Worm (Caenorhabditis elegans) whole organism, L3 larva: Measurements from ENCODE around the gene Y41D4A.1.

Source experiments
- ZK546.5 ChIP-seq: sonication (generic microtip); optimal IDR thresholded peaks from 2 replicates; lab custom pipeline; 2017; ENCODE audit warnings: missing biosample characterization, missing genetic modification characterization
- aly-2 ChIP-seq: fragments of 150-350 bp; optimal IDR thresholded peaks from 2 replicates; lab custom pipeline; 2014; ENCODE audit warnings: missing biosample characterization, missing genetic modification characterization
- ama-1 ChIP-seq: fragments of 150-350 bp; optimal IDR thresholded peaks from 2 replicates; lab custom pipeline; 2018
- ceh-16 ChIP-seq: sonication (generic microtip); optimal IDR thresholded peaks from 2 replicates; lab custom pipeline; 2017; ENCODE audit warnings: missing biosample characterization, missing genetic modification characterization
- ceh-28 ChIP-seq: fragments of 150-350 bp; optimal IDR thresholded peaks from 2 replicates; lab custom pipeline; 2014; ENCODE audit warnings: missing biosample characterization, missing genetic modification reagents, missing genetic modification characterization
- ceh-82 ChIP-seq: fragments of 150-350 bp; optimal IDR thresholded peaks from 2 replicates; lab custom pipeline; 2014; ENCODE audit warnings: missing biosample characterization, missing genetic modification characterization
- ceh-9 ChIP-seq: sonication (generic microtip); optimal IDR thresholded peaks from 2 replicates; lab custom pipeline; 2018; ENCODE audit warnings: missing biosample characterization, missing genetic modification characterization
- daf-12 ChIP-seq: fragments of 150-350 bp; optimal IDR thresholded peaks from 2 replicates; lab custom pipeline; 2014; ENCODE audit warnings: missing biosample characterization, missing genetic modification reagents, missing genetic modification characterization
- egl-27 ChIP-seq: sonication (generic microtip); optimal IDR thresholded peaks from 4 replicates; lab custom pipeline; 2017; ENCODE audit warnings: missing biosample characterization, missing genetic modification reagents, missing genetic modification characterization
- egl-5 ChIP-seq: fragments of 150-350 bp; optimal IDR thresholded peaks from 2 replicates; lab custom pipeline; 2017; ENCODE audit warnings: missing biosample characterization, missing genetic modification reagents, missing genetic modification characterization, inconsistent platforms
- elt-1 ChIP-seq: fragments of 150-350 bp; optimal IDR thresholded peaks from 2 replicates; lab custom pipeline; 2014; ENCODE audit warnings: missing biosample characterization, missing genetic modification characterization
- elt-3 ChIP-seq, 3 experiments: fragments of 150-350 bp in 1 of 3; sonication (generic microtip) in 2 of 3; optimal IDR thresholded peaks; 2 replicates in 2 of 3; 4 replicates in 1 of 3; lab custom pipeline; 2014 to 2017; ENCODE audit warnings: missing biosample characterization in 3 of 3, missing genetic modification characterization in 3 of 3
- fkh-2 ChIP-seq: fragments of 150-350 bp; optimal IDR thresholded peaks from 2 replicates; lab custom pipeline; 2014; ENCODE audit warnings: missing biosample characterization, missing genetic modification reagents, missing genetic modification characterization
- fos-1 ChIP-seq: fragments of 150-350 bp; optimal IDR thresholded peaks from 2 replicates; lab custom pipeline; 2014; ENCODE audit warnings: missing biosample characterization, missing genetic modification characterization
- hmg-11 ChIP-seq: sonication (generic microtip); optimal IDR thresholded peaks from 2 replicates; lab custom pipeline; 2016; ENCODE audit warnings: missing genetic modification characterization, missing compliant biosample characterization
- jun-1 ChIP-seq: fragments of 150-350 bp; optimal IDR thresholded peaks from 2 replicates; lab custom pipeline; 2014; ENCODE audit warnings: missing biosample characterization, missing genetic modification reagents, missing genetic modification characterization
- lin-15B ChIP-seq: fragments of 150-350 bp; optimal IDR thresholded peaks from 2 replicates; lab custom pipeline; 2014; ENCODE audit warnings: missing biosample characterization, missing genetic modification characterization
- lin-39 ChIP-seq: fragments of 150-350 bp; optimal IDR thresholded peaks from 2 replicates; lab custom pipeline; 2018; ENCODE audit warnings: missing biosample characterization, missing genetic modification reagents, missing genetic modification characterization
- lsy-12 ChIP-seq: sonication (generic microtip); optimal IDR thresholded peaks from 2 replicates; lab custom pipeline; 2016; ENCODE audit warnings: mild to moderate bottlenecking, missing genetic modification characterization, missing compliant biosample characterization
- mml-1 ChIP-seq: fragments of 150-350 bp; sonication (generic microtip); optimal IDR thresholded peaks from 3 replicates; lab custom pipeline; 2014; ENCODE audit warnings: missing biosample characterization, missing genetic modification characterization
- nfya-1 ChIP-seq: sonication (generic microtip); optimal IDR thresholded peaks from 2 replicates; lab custom pipeline; 2017; ENCODE audit warnings: missing genetic modification characterization, mild to moderate bottlenecking, missing compliant biosample characterization, antibody characterized with exemption, moderate library complexity; ENCODE audit not compliant: insufficient read depth
- nhr-11 ChIP-seq: fragments of 150-350 bp; optimal IDR thresholded peaks from 2 replicates; lab custom pipeline; 2014; ENCODE audit warnings: missing biosample characterization, missing genetic modification characterization
- nhr-12 ChIP-seq: fragments of 150-350 bp; optimal IDR thresholded peaks from 2 replicates; lab custom pipeline; 2014; ENCODE audit warnings: missing biosample characterization, missing genetic modification characterization
- nhr-23 ChIP-seq: fragments of 150-350 bp; optimal IDR thresholded peaks from 2 replicates; lab custom pipeline; 2014; ENCODE audit warnings: missing biosample characterization, missing genetic modification reagents, missing genetic modification characterization
- nhr-237 ChIP-seq: fragments of 150-350 bp; optimal IDR thresholded peaks from 2 replicates; lab custom pipeline; 2014; ENCODE audit warnings: missing biosample characterization, missing genetic modification characterization
- nhr-25 ChIP-seq: sonication (generic microtip); optimal IDR thresholded peaks from 2 replicates; lab custom pipeline; 2017; ENCODE audit warnings: missing biosample characterization, missing genetic modification characterization
- nhr-43 ChIP-seq: sonication (generic microtip); optimal IDR thresholded peaks from 2 replicates; lab custom pipeline; 2016; ENCODE audit warnings: mild to moderate bottlenecking, missing genetic modification characterization, missing compliant biosample characterization; ENCODE audit not compliant: poor library complexity, severe bottlenecking
- nhr-67 ChIP-seq: fragments of 150-350 bp; optimal IDR thresholded peaks from 2 replicates; lab custom pipeline; 2014; ENCODE audit warnings: missing biosample characterization, missing genetic modification characterization
- nhr-76 ChIP-seq: fragments of 150-350 bp; sonication (generic microtip); optimal IDR thresholded peaks from 5 replicates; lab custom pipeline; 2014; ENCODE audit warnings: missing biosample characterization, missing genetic modification characterization
- nhr-77 ChIP-seq: fragments of 150-350 bp; optimal IDR thresholded peaks from 2 replicates; lab custom pipeline; 2014; ENCODE audit warnings: missing biosample characterization, missing genetic modification characterization
- pha-4 ChIP-seq: fragments of 150-350 bp; optimal IDR thresholded peaks from 2 replicates; lab custom pipeline; 2014; ENCODE audit warnings: missing biosample characterization, missing genetic modification reagents, missing genetic modification characterization
- pqm-1 ChIP-seq: fragments of 150-350 bp; optimal IDR thresholded peaks from 2 replicates; lab custom pipeline; 2017; ENCODE audit warnings: missing biosample characterization, missing genetic modification characterization, inconsistent platforms
- sea-2 ChIP-seq: fragments of 150-350 bp; sonication (generic microtip); optimal IDR thresholded peaks from 4 replicates; lab custom pipeline; 2014; ENCODE audit warnings: missing biosample characterization, missing genetic modification reagents, missing genetic modification characterization
- snpc-4 ChIP-seq: fragments of 150-350 bp; optimal IDR thresholded peaks from 2 replicates; lab custom pipeline; 2014; ENCODE audit warnings: missing biosample characterization, missing genetic modification characterization
- unc-39 ChIP-seq: sonication (generic microtip); optimal IDR thresholded peaks from 4 replicates; lab custom pipeline; 2017; ENCODE audit warnings: missing biosample characterization, missing genetic modification characterization
- unc-62 ChIP-seq: fragments of 150-350 bp; sonication (generic microtip); optimal IDR thresholded peaks from 4 replicates; lab custom pipeline; 2014; ENCODE audit warnings: missing biosample characterization, missing genetic modification reagents, missing genetic modification characterization
- zag-1 ChIP-seq: fragments of 150-350 bp; optimal IDR thresholded peaks from 2 replicates; lab custom pipeline; 2014; ENCODE audit warnings: missing biosample characterization, missing genetic modification characterization
- ztf-11 ChIP-seq: fragments of 150-350 bp; optimal IDR thresholded peaks from 2 replicates; lab custom pipeline; 2014; ENCODE audit warnings: missing biosample characterization, missing genetic modification characterization
- ztf-4 ChIP-seq: fragments of 150-350 bp; optimal IDR thresholded peaks from 2 replicates; lab custom pipeline; 2014; ENCODE audit warnings: missing biosample characterization, missing genetic modification characterization

The Y41D4A.1 gene

ce11 chrIV:1771843-1772242, at the start of gene Y41D4A.1:
Gene Y41D4A.1 (plus strand): TSS chrIV:1772143.
- no peak for TF ChIP-seq zag-1 (tag; lab: Kevin White, UChicago)
- no peak for TF ChIP-seq nhr-76 (tag; lab: Kevin White, UChicago)
- TF ChIP-seq sea-2 (GFP tag; lab: Kevin White, UChicago) = no peak
- no peak for TF ChIP-seq ztf-11 (tag; lab: Kevin White, UChicago)
- no peak for TF ChIP-seq fkh-2 (tag; lab: Kevin White, UChicago)
- no peak for TF ChIP-seq nhr-67 (tag; lab: Kevin White, UChicago)
- no peak for TF ChIP-seq ama-1 (lab: Kevin White, UChicago)
- TF ChIP-seq fos-1 = no peak
- TF ChIP-seq nhr-11 (tag; lab: Kevin White, UChicago) = no peak
- TF ChIP-seq unc-39 = no peak
- no peak for TF ChIP-seq ceh-82 (tag; lab: Kevin White, UChicago)
- TF ChIP-seq nhr-23 (tag; lab: Kevin White, UChicago) = no peak

- TF ChIP-seq unc-62 (no peak), nhr-25 (tag; lab: Kevin White, UChicago) (peak; percentile 25), pqm-1 (tag; lab: Kevin White, UChicago) (no peak), nhr-43 (tag; lab: Kevin White, UChicago) (peak; percentile 23), ama-1 (lab: Kevin White, UChicago) (peak; percentile 4)
Observed at ce11 chrIV:1722953-1723352, 49.0 kb upstream of the Y41D4A.1 start.

- TF ChIP-seq ama-1 (lab: Kevin White, UChicago) = no peak
- no peak for TF ChIP-seq pqm-1 (tag; lab: Kevin White, UChicago)
- no peak for TF ChIP-seq elt-3 (tag; optimal IDR thresholded peaks at IDR 0.05; lab: Kevin White, UChicago)
- TF ChIP-seq ztf-11 (tag; lab: Kevin White, UChicago) = no peak
Observed at ce11 chrIV:1724283-1724682, 47.7 kb upstream of the Y41D4A.1 start, which contains the start of gene epic-3. Gene epic-3 (minus strand): TSS chrIV:1724383.

DNA sequence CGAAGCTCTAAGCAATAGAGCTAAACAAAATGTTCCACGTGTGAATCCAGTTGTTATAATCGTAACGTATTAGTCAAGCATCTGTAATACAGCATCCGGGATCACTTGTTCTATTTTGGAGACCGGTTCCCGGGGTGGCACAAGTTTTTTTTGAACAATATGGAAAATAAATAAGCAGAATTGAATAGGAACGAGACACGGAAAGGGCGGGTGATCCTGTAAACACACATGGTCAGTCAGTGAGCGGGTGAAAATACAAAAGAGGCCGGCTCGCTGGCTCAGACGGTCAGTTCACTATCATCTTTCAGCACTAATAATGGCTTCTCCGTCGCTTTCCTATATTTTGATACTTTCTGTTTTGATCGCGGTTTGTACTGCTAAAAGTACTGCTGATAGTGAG, 46.1 kb upstream of the Y41D4A.1 start, which contains the start of gene K08D12.8:
TSS of gene K08D12.8 (plus strand) at position 301 of the 400 bp plus-strand sequence.
- no peak for TF ChIP-seq nfya-1 (tag; lab: Kevin White, UChicago)
- no peak for TF ChIP-seq nhr-12 (tag; lab: Kevin White, UChicago)
- no peak for TF ChIP-seq nhr-67 (tag; lab: Kevin White, UChicago)
- no peak for TF ChIP-seq ceh-9 (tag; lab: Kevin White, UChicago)
- TF ChIP-seq ceh-16 (tag; lab: Kevin White, UChicago) = no peak
- no peak for TF ChIP-seq zag-1 (tag; lab: Kevin White, UChicago)
- TF ChIP-seq pha-4 = no peak
- TF ChIP-seq lsy-12 (tag; lab: Kevin White, UChicago) = no peak
- no peak for TF ChIP-seq ZK546.5 (tag; lab: Kevin White, UChicago)
- TF ChIP-seq ztf-4 = no peak
- TF ChIP-seq nhr-77 (tag; lab: Kevin White, UChicago) = no peak

ce11 chrIV:1727538-1728072, 44.3 kb upstream of the Y41D4A.1 start:
- TF ChIP-seq nhr-23 (tag; lab: Kevin White, UChicago) (no peak), ceh-28 (tag; lab: Kevin White, UChicago) (peak; percentile 97)

DNA sequence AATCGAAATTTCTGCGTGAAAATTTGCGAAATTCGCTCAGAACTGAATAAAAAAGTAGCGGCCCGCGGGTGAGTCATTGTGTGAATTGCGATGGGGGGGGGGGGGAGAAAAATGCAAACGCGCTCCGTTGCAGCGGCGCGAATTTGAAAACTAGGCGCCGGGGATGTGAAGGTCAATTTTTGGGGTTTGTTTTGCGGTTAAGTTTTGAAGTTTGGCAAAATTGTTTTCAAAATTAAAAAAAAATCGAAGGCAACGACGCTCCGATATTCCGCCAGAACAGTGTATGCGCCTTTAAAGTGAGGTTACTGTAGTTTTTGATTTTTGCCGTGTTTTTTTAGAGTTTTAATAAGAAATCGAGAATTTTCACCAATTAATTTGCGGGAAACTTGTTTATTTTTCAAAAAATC, 33.6 kb upstream of the Y41D4A.1 start:
- peak; percentile 15 for TF ChIP-seq lsy-12 (tag; lab: Kevin White, UChicago)
- peak; percentile 77 for TF ChIP-seq nhr-23 (tag; lab: Kevin White, UChicago)
- no peak for TF ChIP-seq elt-1 (tag; lab: Kevin White, UChicago)
- TF ChIP-seq nfya-1 (tag; lab: Kevin White, UChicago) = peak; percentile 66
- peak; percentile 60 for TF ChIP-seq nhr-25 (tag; lab: Kevin White, UChicago)
- TF ChIP-seq nhr-237 = no peak
- no peak for TF ChIP-seq nhr-43 (tag; lab: Kevin White, UChicago)
- peak; percentile 52 for TF ChIP-seq hmg-11 (tag; lab: Kevin White, UChicago)
- TF ChIP-seq fos-1 = peak; percentile 57
- no peak for TF ChIP-seq egl-27 (tag; lab: Kevin White, UChicago)
- TF ChIP-seq pqm-1 (tag; lab: Kevin White, UChicago) = no peak
- peak; percentile 75 for TF ChIP-seq ama-1 (lab: Kevin White, UChicago)
- peak; percentile 21 for TF ChIP-seq pha-4
- TF ChIP-seq snpc-4 (tag; lab: Kevin White, UChicago) = peak; percentile 20
- TF ChIP-seq egl-5 (tag; lab: Kevin White, UChicago) = no peak
- no peak for TF ChIP-seq aly-2 (tag; lab: Kevin White, UChicago)
- no peak for TF ChIP-seq zag-1 (tag; lab: Kevin White, UChicago)
- no peak for TF ChIP-seq daf-12 (tag; lab: Kevin White, UChicago)
- peak; percentile 37 for TF ChIP-seq jun-1 (tag; lab: Kevin White, UChicago)
- TF ChIP-seq mml-1 (tag; lab: Kevin White, UChicago) = no peak
- no peak for TF ChIP-seq elt-3 (tag; optimal IDR thresholded peaks at IDR 0.05; lab: Kevin White, UChicago)
- no peak for TF ChIP-seq unc-39
- TF ChIP-seq lin-39 (tag; lab: Kevin White, UChicago) = peak; percentile 73
- TF ChIP-seq lin-15B (tag; lab: Kevin White, UChicago) = peak; percentile 70
